Fruit fly (Drosophila melanogaster): Measurements from ENCODE around the gene Dpck.

The Dpck gene

dm6 chr3R:7122172-7123072 lies 40.4 kb downstream of the Dpck start (continued):
- TF ChIP-seq lbe (GFP tag; optimal IDR thresholded peaks at IDR 0.05) (no peak), fu2 (GFP tag; optimal IDR thresholded peaks at IDR 0.05) (no peak), nom (GFP tag; optimal IDR thresholded peaks at IDR 0.05) (no peak), CG2199 (GFP tag; IDR thresholded peaks at IDR 0.05) (peak; percentile 31; the same call in 1 of the 3 replicates), CG4282 (GFP tag; optimal IDR thresholded peaks at IDR 0.05) (no peak), CG13424 (tag; optimal IDR thresholded peaks at IDR 0.05) (no peak), Mes4 (GFP tag; optimal IDR thresholded peaks at IDR 0.05) (no peak), bbx (GFP tag; IDR thresholded peaks at IDR 0.05; ENCODE audit: partially characterized antibody) (no peak), twi (tag; optimal IDR thresholded peaks at IDR 0.05) (peak; percentile 10), CG1024 (GFP tag; IDR thresholded peaks at IDR 0.05) (no peak), aop (GFP tag; IDR thresholded peaks at IDR 0.05) (no peak), CG6272 (GFP tag; IDR thresholded peaks at IDR 0.05) (no peak), salm (tag; optimal IDR thresholded peaks at IDR 0.05) (no peak), Usf (GFP tag; optimal IDR thresholded peaks at IDR 0.05) (no peak), CG16813 (GFP tag; IDR thresholded peaks at IDR 0.05; ENCODE audit: partially characterized antibody) (no peak), CG15269 (tag; optimal IDR thresholded peaks at IDR 0.05) (no peak), bowl (GFP tag; IDR thresholded peaks at IDR 0.05) (no peak), Fer3 (tag; optimal IDR thresholded peaks at IDR 0.05) (no peak), Tbp (GFP tag; optimal IDR thresholded peaks at IDR 0.05) (no peak), CG13894 (tag; optimal IDR thresholded peaks at IDR 0.05) (no peak), grn (GFP tag; optimal IDR thresholded peaks at IDR 0.05) (no peak), dpn (GFP tag; optimal IDR thresholded peaks at IDR 0.05) (no peak), chn (GFP tag; optimal IDR thresholded peaks at IDR 0.05) (no peak), CG6689 (GFP tag; IDR thresholded peaks at IDR 0.05) (no peak), CG9609 (GFP tag; optimal IDR thresholded peaks at IDR 0.05) (no peak), C15 (GFP tag; IDR thresholded peaks at IDR 0.05) (no peak), wor (GFP tag; IDR thresholded peaks at IDR 0.05) (no peak), CG12391 (tag; optimal IDR thresholded peaks at IDR 0.05) (no peak), CG13296 (GFP tag; optimal IDR thresholded peaks at IDR 0.05) (no peak), Pdp1 (GFP tag; optimal IDR thresholded peaks at IDR 0.05) (no peak), ham (GFP tag; IDR thresholded peaks at IDR 0.05) (no peak), kay (GFP tag; optimal IDR thresholded peaks at IDR 0.05) (no peak), CG6765 (GFP tag; optimal IDR thresholded peaks at IDR 0.05) (peak; percentile 1), CG30431 (GFP tag; optimal IDR thresholded peaks at IDR 0.05) (no peak), Adf1 (GFP tag; IDR thresholded peaks at IDR 0.05) (no peak; the same call in 1 of the 2 replicates), bsh (GFP tag; optimal IDR thresholded peaks at IDR 0.05) (no peak), CG3726 (GFP tag; IDR thresholded peaks at IDR 0.05) (no peak), Ets65A (GFP tag) (no peak), Hr78 (GFP tag; optimal IDR thresholded peaks at IDR 0.05) (peak in 1 of 2 experiments; percentile 8), cwo (GFP tag; optimal IDR thresholded peaks at IDR 0.05) (peak; percentile 1), hb (GFP tag; IDR thresholded peaks at IDR 0.05; ENCODE audit: partially characterized antibody) (no peak), tio (GFP tag; optimal IDR thresholded peaks at IDR 0.05) (no peak), mam (GFP tag; optimal IDR thresholded peaks at IDR 0.05) (no peak), yki (optimal IDR thresholded peaks at IDR 0.05) (no peak), Nf-YC (tag; optimal IDR thresholded peaks at IDR 0.05) (no peak), sima (GFP tag; optimal IDR thresholded peaks at IDR 0.05) (no peak), Dad (GFP tag; optimal IDR thresholded peaks at IDR 0.05) (no peak), Dp (GFP tag; optimal IDR thresholded peaks at IDR 0.05) (no peak), tll (GFP tag; optimal IDR thresholded peaks at IDR 0.05) (peak in 1 of 2 experiments; percentile 18)

All from whole organism, embryonic.